Worm (Caenorhabditis elegans) whole organism, L4/young adult: ENCODE data around the gene W10G6.6.

ENCODE experiments used
- W03F9.2 ChIP-seq: fragments of 150-350 bp; optimal IDR thresholded peaks from 2 replicates; lab custom pipeline; 2014; ENCODE audit warnings: missing biosample characterization, missing genetic modification characterization
- dao-5 ChIP-seq: sonication (generic microtip); optimal IDR thresholded peaks from 2 replicates; lab custom pipeline; 2016; ENCODE audit warnings: missing genotype, missing genetic modification characterization, moderate library complexity, missing compliant biosample characterization
- him-1 ChIP-seq: sonication (generic microtip); optimal IDR thresholded peaks from 2 replicates; lab custom pipeline; 2016; ENCODE audit warnings: missing genotype, missing genetic modification reagents, missing genetic modification characterization, missing compliant biosample characterization

DNA sequence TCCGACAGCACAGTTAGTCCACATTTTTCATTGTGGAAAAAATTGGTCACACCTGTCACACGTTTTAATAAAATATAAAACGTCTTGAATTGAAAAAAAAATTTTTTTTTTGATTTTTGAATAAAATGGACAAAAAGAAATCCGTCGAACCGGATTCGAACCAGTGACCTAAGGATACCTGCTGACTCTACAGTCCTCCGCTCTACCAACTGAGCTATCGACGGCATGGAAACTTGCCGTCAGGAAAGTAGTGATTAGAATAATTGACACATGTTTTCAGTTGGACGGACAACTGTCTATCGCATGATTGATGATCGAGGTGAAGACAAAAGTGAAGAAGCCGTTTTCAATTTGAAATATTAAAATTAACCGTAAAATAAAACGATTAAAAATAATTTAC is 42.5 kb downstream of the W10G6.6 start:
- TF ChIP-seq dao-5 (no peak), him-1 (tag; lab: Kevin White, UChicago) (no peak), W03F9.2 (no peak)
